Worm (Caenorhabditis elegans): Measurements from ENCODE around the gene srx-104.

Gene srx-104

DNA sequence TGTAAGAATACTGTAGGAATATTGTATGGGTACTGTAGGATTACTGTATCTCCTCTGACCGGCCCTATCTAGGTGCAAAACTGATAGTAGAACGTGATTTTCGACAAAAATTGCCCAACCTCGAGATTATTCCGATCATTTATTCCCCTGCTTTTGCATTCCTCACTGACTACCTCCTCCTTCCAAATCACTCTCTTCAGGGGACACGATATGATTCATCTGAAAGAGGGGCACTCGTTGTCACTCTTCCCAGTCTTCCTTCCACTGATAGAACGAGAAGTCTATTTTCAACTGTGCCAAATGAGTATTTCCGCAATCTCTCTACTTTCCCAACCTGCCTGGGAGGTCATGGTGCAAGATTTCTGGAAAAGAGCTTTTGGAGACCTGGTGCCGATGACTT lies 40.2 kb upstream of the srx-104 start, which contains the start of gene F12E12.2:
F12E12.2 (plus strand) TSS at position 301 of the 400 bp plus-strand sequence.
- TF ChIP-seq lin-15B (tag; optimal IDR thresholded peaks at IDR 0.05) (no peak), egl-5 (tag; optimal IDR thresholded peaks at IDR 0.05) (no peak), hmg-11 (tag; optimal IDR thresholded peaks at IDR 0.05) (no peak), nhr-237 (tag; optimal IDR thresholded peaks at IDR 0.05) (no peak), pqm-1 (tag; optimal IDR thresholded peaks at IDR 0.05) (no peak), elt-1 (tag; optimal IDR thresholded peaks at IDR 0.05) (no peak), nhr-43 (tag; optimal IDR thresholded peaks at IDR 0.05; ENCODE audit: poor library complexity, severe bottlenecking) (no peak), ceh-9 (tag; optimal IDR thresholded peaks at IDR 0.05) (no peak), elt-2 (tag; optimal IDR thresholded peaks at IDR 0.05) (no peak), pha-4 (tag; optimal IDR thresholded peaks at IDR 0.05) (no peak), jun-1 (tag; optimal IDR thresholded peaks at IDR 0.05) (no peak), egl-27 (tag; optimal IDR thresholded peaks at IDR 0.05) (no peak), unc-62 (GFP tag; optimal IDR thresholded peaks at IDR 0.05) (no peak)

DNA sequence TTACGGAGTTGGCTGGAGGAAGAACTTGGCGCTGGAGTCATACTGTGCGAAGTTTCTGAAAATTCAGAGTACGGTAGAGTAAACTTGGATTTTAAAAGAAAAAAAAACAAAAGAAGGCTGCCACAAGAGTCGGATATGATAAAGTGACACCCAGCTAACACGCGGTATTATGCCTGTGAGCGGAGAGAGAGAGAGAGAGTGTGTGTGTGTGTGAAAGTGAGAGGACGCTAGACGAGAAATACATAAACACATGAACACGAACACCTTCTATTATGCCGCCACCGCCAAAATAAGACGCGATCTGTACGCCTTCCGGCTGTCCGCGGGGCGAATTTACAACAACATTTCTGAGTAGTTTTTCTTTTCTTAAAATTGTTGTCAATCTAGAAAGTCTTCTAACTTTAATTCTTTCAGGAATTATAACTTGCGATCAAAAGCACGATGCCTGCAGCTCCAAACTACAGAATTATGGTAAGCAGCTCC lies 37.4 kb upstream of the srx-104 start, which contains the start of gene F12E12.6:
F12E12.6 (minus strand) TSS at position 51 of the 483 bp plus-strand sequence.
- TF ChIP-seq ceh-82 (tag; optimal IDR thresholded peaks at IDR 0.05) (no peak), elt-2 (tag; optimal IDR thresholded peaks at IDR 0.05) (no peak), zag-1 (tag; optimal IDR thresholded peaks at IDR 0.05) (no peak), ceh-9 (tag; optimal IDR thresholded peaks at IDR 0.05) (no peak), nhr-237 (tag; optimal IDR thresholded peaks at IDR 0.05) (no peak), nhr-11 (tag; optimal IDR thresholded peaks at IDR 0.05) (no peak), lsy-12 (tag; optimal IDR thresholded peaks at IDR 0.05) (no peak), jun-1 (tag; optimal IDR thresholded peaks at IDR 0.05) (no peak), aly-2 (tag; optimal IDR thresholded peaks at IDR 0.05) (no peak), nhr-28 (tag; optimal IDR thresholded peaks at IDR 0.05) (no peak), nhr-77 (tag; optimal IDR thresholded peaks at IDR 0.05) (no peak)

DNA sequence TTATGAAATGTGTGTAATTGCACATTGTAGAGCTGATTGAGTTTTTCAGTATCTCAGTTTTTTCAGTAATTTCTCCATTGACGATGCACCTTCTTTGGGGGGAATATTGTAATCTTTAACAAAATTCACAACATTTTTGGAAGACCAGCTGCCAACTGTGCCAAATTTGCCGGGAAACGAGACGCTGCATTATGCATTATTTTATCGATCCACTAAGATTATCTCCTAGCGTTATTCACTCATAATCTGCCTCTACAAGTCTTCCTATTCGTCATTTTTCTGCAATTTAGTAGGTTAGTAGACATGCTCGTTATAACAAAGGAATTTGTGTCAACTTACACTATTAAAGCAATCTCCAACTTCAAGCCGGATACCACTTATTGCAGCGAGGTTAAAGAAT lies 32.2 kb upstream of the srx-104 start, which contains the start of the genes sdz-12 and bath-31:
sdz-12 (minus strand) TSS at position 101 of the 400 bp plus-strand sequence.
bath-31 (plus strand) TSS at position 251 of the 400 bp plus-strand sequence.
- TF ChIP-seq aly-2 (tag; optimal IDR thresholded peaks at IDR 0.05), result no peak
- no peak for TF ChIP-seq tbx-2 (tag; optimal IDR thresholded peaks at IDR 0.05)
- no peak for TF ChIP-seq ceh-16 (tag; optimal IDR thresholded peaks at IDR 0.05)
- no peak for TF ChIP-seq unc-62 (GFP tag; optimal IDR thresholded peaks at IDR 0.05)
- no peak for TF ChIP-seq ceh-9 (tag; optimal IDR thresholded peaks at IDR 0.05)
- no peak for TF ChIP-seq pqm-1 (tag; optimal IDR thresholded peaks at IDR 0.05)
- no peak for TF ChIP-seq fkh-2 (tag; optimal IDR thresholded peaks at IDR 0.05)
- TF ChIP-seq nhr-28 (tag; optimal IDR thresholded peaks at IDR 0.05), result no peak
- TF ChIP-seq nhr-43 (tag; optimal IDR thresholded peaks at IDR 0.05; ENCODE audit: poor library complexity, severe bottlenecking), result no peak
- no peak for TF ChIP-seq ceh-82 (tag; optimal IDR thresholded peaks at IDR 0.05)
- TF ChIP-seq jun-1 (tag; optimal IDR thresholded peaks at IDR 0.05), result no peak
- TF ChIP-seq elt-1 (tag; optimal IDR thresholded peaks at IDR 0.05), result no peak

DNA sequence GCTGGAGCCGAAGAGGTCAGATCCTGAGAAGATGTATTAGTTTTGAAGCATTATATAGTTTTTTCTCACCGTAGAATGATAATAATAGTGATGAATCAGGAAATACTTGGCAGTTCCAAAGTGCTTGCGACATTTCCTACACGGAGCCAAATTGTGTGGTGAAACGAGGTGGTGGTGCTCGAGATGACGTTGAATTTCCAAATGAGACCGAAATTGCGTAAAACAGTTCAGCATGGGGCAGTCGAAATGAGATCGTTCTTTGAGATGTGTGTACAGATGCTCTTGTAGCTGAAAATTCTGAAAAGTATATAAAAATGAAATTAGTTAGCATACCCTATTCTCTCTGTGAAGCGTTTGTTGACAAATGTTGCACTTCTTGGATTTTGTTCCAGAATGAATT lies 28.5 kb upstream of the srx-104 start, which contains the start of gene C46E10.8:
C46E10.8 (minus strand) TSS at position 101 of the 400 bp plus-strand sequence.
- no peak for TF ChIP-seq zag-1 (tag; optimal IDR thresholded peaks at IDR 0.05)
- no peak for TF ChIP-seq ceh-9 (tag; optimal IDR thresholded peaks at IDR 0.05)
- no peak for TF ChIP-seq unc-39 (tag; optimal IDR thresholded peaks at IDR 0.05)
- TF ChIP-seq skn-1 (tag; optimal IDR thresholded peaks at IDR 0.05), result no peak
- no peak for TF ChIP-seq elt-2 (tag; optimal IDR thresholded peaks at IDR 0.05)
- no peak for TF ChIP-seq nhr-28 (tag; optimal IDR thresholded peaks at IDR 0.05)
- TF ChIP-seq mml-1 (tag; optimal IDR thresholded peaks at IDR 0.05), result no peak
- no peak for TF ChIP-seq ceh-16 (tag; optimal IDR thresholded peaks at IDR 0.05)
- TF ChIP-seq egl-27 (tag; optimal IDR thresholded peaks at IDR 0.05), result no peak
- TF ChIP-seq ceh-28 (tag; optimal IDR thresholded peaks at IDR 0.05), result no peak
- TF ChIP-seq fkh-2 (tag; optimal IDR thresholded peaks at IDR 0.05), result no peak
- no peak for TF ChIP-seq egl-5 (tag; optimal IDR thresholded peaks at IDR 0.05)
- no peak for TF ChIP-seq nhr-77 (tag; optimal IDR thresholded peaks at IDR 0.05)
- no peak for TF ChIP-seq nhr-237 (tag; optimal IDR thresholded peaks at IDR 0.05)

DNA sequence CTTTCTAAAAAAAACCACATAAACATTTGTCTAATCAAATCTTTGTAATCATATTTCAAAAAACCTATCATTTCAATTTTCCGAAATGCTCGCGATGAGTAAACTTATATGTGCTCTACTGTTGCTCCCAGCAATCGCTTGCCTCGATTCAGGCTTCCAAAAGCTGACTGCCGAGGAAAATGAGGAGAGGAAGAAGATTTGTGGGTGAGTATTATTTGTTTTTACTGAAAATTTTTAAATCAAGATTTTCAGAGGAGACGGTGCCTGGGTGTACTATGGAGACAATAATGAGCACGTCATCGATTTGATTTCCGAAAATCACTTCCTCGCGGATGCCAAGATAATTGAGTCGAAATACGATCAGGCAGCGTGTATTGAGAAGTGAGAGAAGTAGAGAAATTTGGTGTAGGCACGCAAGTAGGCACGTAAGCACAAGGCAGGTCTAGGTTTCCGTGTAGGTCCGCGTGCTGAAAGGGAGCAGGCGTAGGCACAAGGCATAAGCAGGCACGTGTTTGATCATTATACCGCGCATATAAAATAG lies 24.8 kb upstream of the srx-104 start, which contains the start of gene C46E10.1:
C46E10.1 (plus strand) TSS at position 51 of the 541 bp plus-strand sequence.
- TF ChIP-seq sea-2 (GFP tag; optimal IDR thresholded peaks at IDR 0.05) (no peak), fos-1 (tag; optimal IDR thresholded peaks at IDR 0.05) (no peak), hmg-11 (tag; optimal IDR thresholded peaks at IDR 0.05) (no peak), nhr-23 (tag; optimal IDR thresholded peaks at IDR 0.05) (no peak), egl-5 (tag; optimal IDR thresholded peaks at IDR 0.05) (no peak), ceh-9 (tag; optimal IDR thresholded peaks at IDR 0.05) (no peak), elt-1 (tag; optimal IDR thresholded peaks at IDR 0.05) (no peak), jun-1 (tag; optimal IDR thresholded peaks at IDR 0.05) (no peak), skn-1 (tag; optimal IDR thresholded peaks at IDR 0.05) (no peak)
